Fruit fly (Drosophila melanogaster) whole organism, embryonic: Measurements from ENCODE around the gene pall.

Experiments used
- Bgb ChIP-seq: fragments of 200-800 bp; sonication (Bioruptor generic); IDR thresholded peaks from 2 replicates; pipeline ENCODE4 v1.3.6; 2022; ENCODE audit warnings: missing biosample characterization, missing genetic modification characterization; ENCODE audit not compliant: partially characterized antibody
- CG10147 ChIP-seq: fragments of 200-800 bp; sonication (Bioruptor generic); optimal IDR thresholded peaks from 2 replicates; lab custom pipeline; 2019; ENCODE audit warnings: missing biosample characterization, mild to moderate bottlenecking, missing genetic modification characterization, moderate library complexity
- CG10267 ChIP-seq: fragments of 200-800 bp; sonication (Bioruptor generic); optimal IDR thresholded peaks from 2 replicates; lab custom pipeline; 2018; ENCODE audit warnings: missing biosample characterization, mild to moderate bottlenecking, missing genetic modification characterization, moderate library complexity
- CG10321 ChIP-seq: fragments of 200-800 bp; sonication (Bioruptor generic); IDR thresholded peaks from 2 replicates; pipeline ENCODE4 v1.3.6; 2022; ENCODE audit warnings: missing biosample characterization, missing genetic modification characterization
- CG10431 ChIP-seq: fragments of 200-800 bp; sonication (Bioruptor generic); optimal IDR thresholded peaks from 3 replicates; lab custom pipeline; 2018; ENCODE audit warnings: missing biosample characterization, mild to moderate bottlenecking, missing genetic modification characterization
- CG10959 ChIP-seq: fragments of 200-800 bp; sonication (Bioruptor generic); IDR thresholded peaks from 2 replicates; pipeline ENCODE4 v1.3.6; 2022; ENCODE audit warnings: missing biosample characterization, missing genetic modification characterization
- CG10979 ChIP-seq: fragments of 200-800 bp; sonication (Bioruptor generic); optimal IDR thresholded peaks from 2 replicates; lab custom pipeline; 2018; ENCODE audit warnings: missing biosample characterization, mild to moderate bottlenecking, missing genetic modification characterization, moderate library complexity
- CG1233 ChIP-seq: fragments of 200-800 bp; sonication (Bioruptor generic); optimal IDR thresholded peaks from 4 replicates; lab custom pipeline; 2018; ENCODE audit warnings: missing biosample characterization, mild to moderate bottlenecking, missing genetic modification characterization
- CG12391 ChIP-seq: fragments of 200-800 bp; sonication (Bioruptor generic); optimal IDR thresholded peaks from 3 replicates; lab custom pipeline; 2018; ENCODE audit warnings: missing biosample characterization, mild to moderate bottlenecking, missing genetic modification characterization, moderate library complexity
- CG13424 ChIP-seq: fragments of 200-800 bp; sonication (Bioruptor generic); optimal IDR thresholded peaks from 2 replicates; lab custom pipeline; 2019; ENCODE audit warnings: missing biosample characterization, mild to moderate bottlenecking, missing genetic modification characterization, moderate library complexity
- CG15601 ChIP-seq: fragments of 200-800 bp; sonication (Bioruptor generic); optimal IDR thresholded peaks from 3 replicates; lab custom pipeline; 2019; ENCODE audit warnings: missing biosample characterization, mild to moderate bottlenecking, missing genetic modification characterization, moderate library complexity
- CG1602 ChIP-seq: fragments of 200-800 bp; sonication (Bioruptor generic); optimal IDR thresholded peaks from 3 replicates; lab custom pipeline; 2016; ENCODE audit warnings: missing biosample characterization, missing genetic modification characterization
- CG18262 ChIP-seq: fragments of 200-800 bp; optimal IDR thresholded peaks from 3 replicates; lab custom pipeline; 2019; ENCODE audit warnings: missing biosample characterization, mild to moderate bottlenecking, missing genetic modification characterization, moderate library complexity
- CG2120 ChIP-seq: fragments of 200-800 bp; sonication (Bioruptor generic); optimal IDR thresholded peaks from 3 replicates; lab custom pipeline; 2016; ENCODE audit warnings: missing biosample characterization, missing genetic modification characterization
- CG30403 ChIP-seq: fragments of 200-800 bp; sonication (Bioruptor generic); optimal IDR thresholded peaks from 3 replicates; lab custom pipeline; 2016; ENCODE audit warnings: missing biosample characterization, missing genetic modification characterization
- CG31441 ChIP-seq: fragments of 200-800 bp; sonication (Bioruptor generic); IDR thresholded peaks from 2 replicates; pipeline ENCODE4 v1.3.6; 2022; ENCODE audit warnings: missing biosample characterization, missing genetic modification characterization
- CG32772 ChIP-seq: fragments of 200-800 bp; sonication (Bioruptor generic); IDR thresholded peaks from 2 replicates; pipeline ENCODE4 v1.3.6; 2022; ENCODE audit warnings: missing biosample characterization, missing genetic modification characterization
- CG7556 ChIP-seq: fragments of 200-800 bp; sonication (Bioruptor generic); optimal IDR thresholded peaks from 2 replicates; lab custom pipeline; 2017; ENCODE audit warnings: missing biosample characterization, mild to moderate bottlenecking, missing genetic modification characterization
- CG8290 ChIP-seq, 3 experiments: fragments of 200-800 bp; sonication (Bioruptor generic); optimal IDR thresholded peaks; 2 replicates each; lab custom pipeline; 2016 to 2019; ENCODE audit warnings: missing biosample characterization in 3 of 3, missing genetic modification characterization in 3 of 3, mild to moderate bottlenecking in 2 of 3, moderate library complexity in 1 of 3
- CG8924 ChIP-seq: fragments of 200-800 bp; optimal IDR thresholded peaks from 3 replicates; lab custom pipeline; 2019; ENCODE audit warnings: missing biosample characterization, mild to moderate bottlenecking, missing genetic modification characterization, moderate library complexity
- CG9215 ChIP-seq: fragments of 200-800 bp; sonication (Bioruptor generic); IDR thresholded peaks from 2 replicates; pipeline ENCODE4 v1.3.6; 2022; ENCODE audit warnings: missing biosample characterization, missing genetic modification characterization
- CG9727 ChIP-seq: fragments of 200-800 bp; sonication (Bioruptor generic); optimal IDR thresholded peaks from 3 replicates; lab custom pipeline; 2017; ENCODE audit warnings: missing biosample characterization, mild to moderate bottlenecking, missing genetic modification characterization
- CG9876 ChIP-seq: fragments of 200-800 bp; sonication (Bioruptor generic); optimal IDR thresholded peaks from 2 replicates; lab custom pipeline; 2016; ENCODE audit warnings: missing biosample characterization, missing genetic modification characterization
- Dad ChIP-seq: fragments of 200-800 bp; sonication (Bioruptor generic); optimal IDR thresholded peaks from 3 replicates; lab custom pipeline; 2016; ENCODE audit warnings: missing biosample characterization, missing genetic modification characterization
- Dbx ChIP-seq: fragments of 200-800 bp; sonication (Bioruptor generic); IDR thresholded peaks from 3 replicates; pipeline ENCODE4 v1.3.6; 2022; ENCODE audit warnings: missing biosample characterization, missing genetic modification characterization
- E2f1 ChIP-seq: fragments of 200-800 bp; sonication (Bioruptor generic); IDR thresholded peaks from 2 replicates; pipeline ENCODE4 v1.3.6; 2022; ENCODE audit warnings: missing biosample characterization, missing genetic modification characterization
- Ets97D ChIP-seq: fragments of 200-800 bp; sonication (Bioruptor generic); optimal IDR thresholded peaks from 3 replicates; lab custom pipeline; 2016; ENCODE audit warnings: missing biosample characterization, missing genetic modification characterization
- Fer1 ChIP-seq: fragments of 200-800 bp; sonication (Bioruptor generic); optimal IDR thresholded peaks from 2 replicates; lab custom pipeline; 2017; ENCODE audit warnings: missing biosample characterization, mild to moderate bottlenecking, missing genetic modification characterization
- Hmr ChIP-seq: fragments of 200-800 bp; sonication (Bioruptor generic); optimal IDR thresholded peaks from 3 replicates; lab custom pipeline; 2017; ENCODE audit warnings: mild to moderate bottlenecking, missing biosample characterization, missing genetic modification reagents, missing genetic modification characterization
- Hsf ChIP-seq: fragments of 200-800 bp; sonication (Bioruptor generic); optimal IDR thresholded peaks from 3 replicates; lab custom pipeline; 2016; ENCODE audit warnings: missing biosample characterization, missing genetic modification characterization
- Mad ChIP-seq: fragments of 200-800 bp; sonication (Bioruptor generic); optimal IDR thresholded peaks from 2 replicates; lab custom pipeline; 2016; ENCODE audit warnings: missing biosample characterization, missing genetic modification characterization
- Meics ChIP-seq: fragments of 200-800 bp; sonication (Bioruptor generic); optimal IDR thresholded peaks from 2 replicates; lab custom pipeline; 2017; ENCODE audit warnings: missing biosample characterization, mild to moderate bottlenecking, missing genetic modification characterization
- NfI ChIP-seq: fragments of 200-800 bp; sonication (Bioruptor generic); optimal IDR thresholded peaks from 3 replicates; lab custom pipeline; 2018; ENCODE audit warnings: missing biosample characterization, mild to moderate bottlenecking, missing genetic modification characterization, moderate library complexity
- PHDP ChIP-seq: fragments of 200-800 bp; sonication (Bioruptor generic); optimal IDR thresholded peaks from 3 replicates; lab custom pipeline; 2018; ENCODE audit warnings: missing biosample characterization, mild to moderate bottlenecking, missing genetic modification characterization, moderate library complexity
- Ptx1 ChIP-seq: fragments of 200-800 bp; sonication (Bioruptor generic); IDR thresholded peaks from 2 replicates; pipeline ENCODE4 v1.3.6; 2022; ENCODE audit warnings: missing biosample characterization, missing genetic modification characterization
- Spps ChIP-seq: fragments of 200-800 bp; sonication (Bioruptor generic); optimal IDR thresholded peaks from 2 replicates; lab custom pipeline; 2018; ENCODE audit warnings: missing biosample characterization, mild to moderate bottlenecking, missing genetic modification characterization
- Xbp1 ChIP-seq: fragments of 200-800 bp; sonication (Bioruptor generic); optimal IDR thresholded peaks from 3 replicates; lab custom pipeline; 2016; ENCODE audit warnings: missing biosample characterization, mild to moderate bottlenecking, missing genetic modification characterization
- caup ChIP-seq: fragments of 200-800 bp; sonication (Bioruptor generic); optimal IDR thresholded peaks from 3 replicates; lab custom pipeline; 2017; ENCODE audit warnings: missing biosample characterization, mild to moderate bottlenecking, missing genetic modification characterization, moderate library complexity; ENCODE audit not compliant: severe bottlenecking
- dmrt11E ChIP-seq: fragments of 200-800 bp; sonication (Bioruptor generic); optimal IDR thresholded peaks from 3 replicates; lab custom pipeline; 2018; ENCODE audit warnings: missing biosample characterization, mild to moderate bottlenecking, missing genetic modification characterization, moderate library complexity
- dmrt99B ChIP-seq: fragments of 200-800 bp; sonication (Bioruptor generic); optimal IDR thresholded peaks from 2 replicates; lab custom pipeline; 2018; ENCODE audit warnings: missing biosample characterization, mild to moderate bottlenecking, missing genetic modification characterization, moderate library complexity
- jumu ChIP-seq: fragments of 200-800 bp; sonication (Bioruptor generic); optimal IDR thresholded peaks from 3 replicates; lab custom pipeline; 2016; ENCODE audit warnings: missing biosample characterization, missing genetic modification characterization
- lab ChIP-seq: fragments of 200-800 bp; sonication (Bioruptor generic); optimal IDR thresholded peaks from 3 replicates; lab custom pipeline; 2017; ENCODE audit warnings: missing biosample characterization, missing genetic modification characterization, mild to moderate bottlenecking, moderate library complexity, missing genetic modification reagents
- lilli ChIP-seq: fragments of 200-800 bp; sonication (Bioruptor generic); optimal IDR thresholded peaks from 3 replicates; lab custom pipeline; 2016; ENCODE audit warnings: missing biosample characterization, missing genetic modification characterization
- lov ChIP-seq, 2 experiments: fragments of 200-800 bp in 1 of 2; fragments of >200 bp in 1 of 2; sonication (Bioruptor generic) in 1 of 2; IDR thresholded peaks in 1 of 2; optimal IDR thresholded peaks in 1 of 2; 2 replicates in 1 of 2; 3 replicates in 1 of 2; pipeline versions ENCODE4 v1.3.6 to Lab custom; 2017 to 2022; ENCODE audit warnings: missing biosample characterization in 1 of 2, missing genetic modification characterization in 1 of 2
- nmo ChIP-seq: fragments of 200-800 bp; sonication (Bioruptor generic); optimal IDR thresholded peaks from 2 replicates; lab custom pipeline; 2018; ENCODE audit warnings: missing biosample characterization, mild to moderate bottlenecking, missing genetic modification characterization, moderate library complexity
- phol ChIP-seq: fragments of 200-800 bp; sonication (Bioruptor generic); optimal IDR thresholded peaks from 3 replicates; lab custom pipeline; 2018; ENCODE audit warnings: missing biosample characterization, mild to moderate bottlenecking, missing genetic modification characterization, moderate library complexity
- schlank ChIP-seq: fragments of 200-800 bp; sonication (Bioruptor generic); optimal IDR thresholded peaks from 2 replicates; lab custom pipeline; 2018; ENCODE audit warnings: missing biosample characterization, mild to moderate bottlenecking, missing genetic modification characterization
- seq ChIP-seq: fragments of 200-800 bp; sonication (Bioruptor generic); IDR thresholded peaks from 2 replicates; pipeline ENCODE4 v1.3.6; 2022; ENCODE audit warnings: missing biosample characterization, missing genetic modification characterization
- unpg ChIP-seq: fragments of 200-800 bp; sonication (Bioruptor generic); optimal IDR thresholded peaks from 3 replicates; lab custom pipeline; 2018; ENCODE audit warnings: missing biosample characterization, mild to moderate bottlenecking, missing genetic modification characterization, moderate library complexity

pall gene

DNA sequence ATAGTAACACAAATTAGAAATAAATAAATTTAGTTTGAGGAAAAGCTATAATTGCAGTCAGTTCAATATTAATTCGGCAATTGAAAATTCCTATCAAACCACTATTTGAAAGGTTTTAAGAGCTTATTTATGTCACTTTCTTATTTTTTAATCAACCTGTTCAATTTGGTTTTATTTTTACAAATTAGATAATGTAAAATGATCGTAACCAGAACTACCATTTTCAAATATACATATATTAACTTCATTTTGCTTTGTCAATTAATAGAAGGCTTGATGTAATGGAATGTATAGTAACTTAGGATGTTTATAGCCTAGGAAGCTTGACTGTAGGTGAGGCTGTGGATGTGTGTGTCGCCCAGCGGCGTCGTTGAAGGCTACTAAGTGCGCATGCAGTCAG, 21.0 kb downstream of the pall start (continued):
- TF ChIP-seq CG32772 (GFP tag; lab: Robert Waterston, UW): no peak
- no peak for TF ChIP-seq caup (GFP tag; lab: Kevin White, UChicago)
- no peak for TF ChIP-seq seq
- peak; percentile 29 for TF ChIP-seq lilli (GFP tag; lab: Kevin White, UChicago)
- TF ChIP-seq CG1233 (GFP tag; lab: Kevin White, UChicago): peak; percentile 31
- peak; percentile 11 for TF ChIP-seq Xbp1 (GFP tag; lab: Kevin White, UChicago)
- TF ChIP-seq CG2120: peak; percentile 47
- TF ChIP-seq schlank: no peak
- no peak for TF ChIP-seq Mad (GFP tag; lab: Kevin White, UChicago)
- TF ChIP-seq jumu (GFP tag; lab: Kevin White, UChicago): no peak
- no peak for TF ChIP-seq CG10959 (GFP tag; lab: Robert Waterston, UW)
- peak; percentile 28 for TF ChIP-seq CG18262 (tag; lab: Kevin White, UChicago)
- no peak for TF ChIP-seq Spps (tag; lab: Kevin White, UChicago)
- TF ChIP-seq Dbx (GFP tag; lab: Robert Waterston, UW): no peak
- no peak for TF ChIP-seq Bgb
- TF ChIP-seq CG10147 (GFP tag; lab: Kevin White, UChicago): peak; percentile 34
- TF ChIP-seq CG7556: peak; percentile 74
- TF ChIP-seq CG10267 (tag; lab: Kevin White, UChicago): peak; percentile 1
- TF ChIP-seq Ets97D (GFP tag; lab: Kevin White, UChicago): no peak
- TF ChIP-seq dmrt99B (tag; lab: Kevin White, UChicago): peak; percentile 60
- peak; percentile 45 for TF ChIP-seq CG30403 (GFP tag; lab: Kevin White, UChicago)
- peak; percentile 17 for TF ChIP-seq PHDP (tag; lab: Kevin White, UChicago)
- TF ChIP-seq CG9215 (GFP tag; lab: Robert Waterston, UW): peak; percentile 31; the same call in 1 of the 2 replicates
- peak; percentile 35 for TF ChIP-seq nmo (GFP tag; lab: Kevin White, UChicago)
- TF ChIP-seq lab (GFP tag; lab: Kevin White, UChicago): peak; percentile 52
- TF ChIP-seq CG10321 (GFP tag; lab: Robert Waterston, UW): no peak
- TF ChIP-seq CG9727 (GFP tag; lab: Kevin White, UChicago): peak; percentile 40
- peak; percentile 56 for TF ChIP-seq CG12391 (tag; lab: Kevin White, UChicago)
- TF ChIP-seq Hmr: peak; percentile 32
- peak; percentile 51; the same call in 1 of the 2 replicates for TF ChIP-seq CG31441
- no peak for TF ChIP-seq CG8290 (GFP tag; optimal IDR thresholded peaks at IDR 0.05; lab: Kevin White, UChicago)
- no peak for TF ChIP-seq CG8290 (tag; optimal IDR thresholded peaks at IDR 0.05; lab: Kevin White, UChicago)
- TF ChIP-seq NfI: no peak
- no peak for TF ChIP-seq Dad
- TF ChIP-seq Fer1 (GFP tag; lab: Kevin White, UChicago): peak; percentile 42
- no peak for TF ChIP-seq E2f1 (GFP tag; lab: Robert Waterston, UW)
- no peak for TF ChIP-seq dmrt11E (tag; lab: Kevin White, UChicago)
- no peak for TF ChIP-seq CG10431 (GFP tag; lab: Kevin White, UChicago)
- peak; percentile 59 for TF ChIP-seq CG13424 (tag; lab: Kevin White, UChicago)
- peak; percentile 8 for TF ChIP-seq Hsf (GFP tag; lab: Kevin White, UChicago)
- TF ChIP-seq phol (tag; lab: Kevin White, UChicago): peak; percentile 39
- peak; percentile 27 for TF ChIP-seq unpg
- TF ChIP-seq CG1602 (GFP tag; lab: Kevin White, UChicago): peak; percentile 4
- TF ChIP-seq Meics (GFP tag; lab: Kevin White, UChicago): peak; percentile 41
- TF ChIP-seq CG15601 (tag; lab: Kevin White, UChicago): peak; percentile 10
- 0 out of 2 replicates have a peak, but pooled peaks have one; percentile 23 for TF ChIP-seq Ptx1 (GFP tag; lab: Robert Waterston, UW)
- TF ChIP-seq CG9876 (GFP tag; lab: Kevin White, UChicago): no peak
- TF ChIP-seq CG8924: peak; percentile 41
- no peak for TF ChIP-seq CG10979 (tag; lab: Kevin White, UChicago)
- no peak for TF ChIP-seq lov (optimal IDR thresholded peaks at IDR 0.05; lab: Kevin White, UChicago)
- TF ChIP-seq lov (GFP tag; IDR thresholded peaks at IDR 0.05; lab: Robert Waterston, UW): no peak
